Fruit fly (Drosophila melanogaster) whole organism, embryonic: ENCODE data around the gene PIP82.

Experiments
- Atf6 ChIP-seq: fragments of 200-800 bp; sonication (Bioruptor generic); IDR thresholded peaks from 2 replicates; pipeline ENCODE4 v1.3.6; 2022; ENCODE audit warnings: missing biosample characterization, missing genetic modification characterization
- CG10366 ChIP-seq: fragments of 200-800 bp; sonication (Bioruptor generic); IDR thresholded peaks from 2 replicates; pipeline ENCODE4 v1.3.6; 2022; ENCODE audit warnings: missing biosample characterization, missing genetic modification characterization
- CG14667 ChIP-seq: fragments of 200-800 bp; sonication (Bioruptor generic); IDR thresholded peaks from 2 replicates; pipeline ENCODE4 v1.3.6; 2022; ENCODE audit warnings: missing biosample characterization, missing genetic modification characterization
- CG15601 ChIP-seq: fragments of 200-800 bp; sonication (Bioruptor generic); optimal IDR thresholded peaks from 3 replicates; lab custom pipeline; 2019; ENCODE audit warnings: missing biosample characterization, mild to moderate bottlenecking, missing genetic modification characterization, moderate library complexity
- CG16813 ChIP-seq: fragments of 200-800 bp; sonication (Bioruptor generic); IDR thresholded peaks from 3 replicates; pipeline ENCODE4 v1.3.6; 2022; ENCODE audit warnings: missing biosample characterization, missing genetic modification characterization; ENCODE audit not compliant: partially characterized antibody
- CG16815 ChIP-seq: fragments of 200-800 bp; sonication (Bioruptor generic); optimal IDR thresholded peaks from 3 replicates; lab custom pipeline; 2017; ENCODE audit warnings: missing biosample characterization, mild to moderate bottlenecking, missing genetic modification characterization
- CG17328 ChIP-seq: fragments of 200-800 bp; sonication (Bioruptor generic); IDR thresholded peaks from 2 replicates; pipeline ENCODE4 v1.3.6; 2022; ENCODE audit warnings: missing biosample characterization, missing genetic modification characterization
- CG1792 ChIP-seq: fragments of 200-800 bp; sonication (Bioruptor generic); optimal IDR thresholded peaks from 2 replicates; lab custom pipeline; 2016; ENCODE audit warnings: missing biosample characterization, missing genetic modification characterization
- CG18619 ChIP-seq: fragments of 200-800 bp; sonication (Bioruptor generic); optimal IDR thresholded peaks from 3 replicates; lab custom pipeline; 2017; ENCODE audit warnings: missing biosample characterization, mild to moderate bottlenecking, missing genetic modification characterization
- CG2889 ChIP-seq: fragments of 200-800 bp; sonication (Bioruptor generic); IDR thresholded peaks from 3 replicates; pipeline ENCODE4 v1.3.6; 2022; ENCODE audit warnings: missing biosample characterization, missing genetic modification characterization
- CG31224 ChIP-seq: fragments of 200-800 bp; sonication (Bioruptor generic); IDR thresholded peaks from 2 replicates; pipeline ENCODE4 v1.3.6; 2022; ENCODE audit warnings: missing biosample characterization, missing genetic modification characterization
- CG4404 ChIP-seq: fragments of 200-800 bp; sonication (Bioruptor generic); IDR thresholded peaks from 2 replicates; pipeline ENCODE4 v1.3.6; 2022; ENCODE audit warnings: missing biosample characterization, missing genetic modification characterization
- CG4707 ChIP-seq: fragments of 200-800 bp; sonication (Bioruptor generic); optimal IDR thresholded peaks from 2 replicates; lab custom pipeline; 2018; ENCODE audit warnings: missing biosample characterization, mild to moderate bottlenecking, missing genetic modification characterization, moderate library complexity
- CG6272 ChIP-seq: fragments of 200-800 bp; sonication (Bioruptor generic); IDR thresholded peaks from 2 replicates; pipeline ENCODE4 v1.3.6; 2022; ENCODE audit warnings: missing biosample characterization, missing genetic modification characterization
- CG6813 ChIP-seq: fragments of 200-800 bp; sonication (Bioruptor generic); optimal IDR thresholded peaks from 2 replicates; lab custom pipeline; 2017; ENCODE audit warnings: missing biosample characterization, missing genetic modification characterization, mild to moderate bottlenecking, moderate library complexity, missing genetic modification reagents
- CG7963 ChIP-seq: fragments of 200-800 bp; sonication (Bioruptor generic); IDR thresholded peaks from 3 replicates; pipeline ENCODE4 v1.3.6; 2022; ENCODE audit warnings: missing biosample characterization, missing genetic modification characterization; ENCODE audit not compliant: partially characterized antibody
- CG7987 ChIP-seq: fragments of 200-800 bp; sonication (Bioruptor generic); optimal IDR thresholded peaks from 2 replicates; lab custom pipeline; 2018; ENCODE audit warnings: missing biosample characterization, mild to moderate bottlenecking, missing genetic modification characterization, moderate library complexity
- CG8924 ChIP-seq: fragments of 200-800 bp; optimal IDR thresholded peaks from 3 replicates; lab custom pipeline; 2019; ENCODE audit warnings: missing biosample characterization, mild to moderate bottlenecking, missing genetic modification characterization, moderate library complexity
- Dbx ChIP-seq: fragments of 200-800 bp; sonication (Bioruptor generic); IDR thresholded peaks from 3 replicates; pipeline ENCODE4 v1.3.6; 2022; ENCODE audit warnings: missing biosample characterization, missing genetic modification characterization
- E2f2 ChIP-seq: fragments of 200-800 bp; sonication (Bioruptor generic); IDR thresholded peaks from 2 replicates; pipeline ENCODE4 v1.3.6; 2022; ENCODE audit warnings: missing biosample characterization, missing genetic modification characterization
- Ets97D ChIP-seq: fragments of 200-800 bp; sonication (Bioruptor generic); optimal IDR thresholded peaks from 3 replicates; lab custom pipeline; 2016; ENCODE audit warnings: missing biosample characterization, missing genetic modification characterization
- Fer1 ChIP-seq: fragments of 200-800 bp; sonication (Bioruptor generic); optimal IDR thresholded peaks from 2 replicates; lab custom pipeline; 2017; ENCODE audit warnings: missing biosample characterization, mild to moderate bottlenecking, missing genetic modification characterization
- HHEX ChIP-seq: fragments of 200-800 bp; sonication (Bioruptor generic); optimal IDR thresholded peaks from 3 replicates; lab custom pipeline; 2017; ENCODE audit warnings: missing biosample characterization, mild to moderate bottlenecking, missing genetic modification characterization, missing genetic modification reagents
- Mes4 ChIP-seq: fragments of 200-800 bp; sonication (Bioruptor generic); optimal IDR thresholded peaks from 2 replicates; lab custom pipeline; 2016; ENCODE audit warnings: missing biosample characterization, missing genetic modification characterization
- Oli ChIP-seq: fragments of 200-800 bp; sonication (Bioruptor generic); optimal IDR thresholded peaks from 2 replicates; lab custom pipeline; 2018; ENCODE audit warnings: missing biosample characterization, mild to moderate bottlenecking, missing genetic modification characterization, moderate library complexity
- PHDP ChIP-seq: fragments of 200-800 bp; sonication (Bioruptor generic); optimal IDR thresholded peaks from 3 replicates; lab custom pipeline; 2018; ENCODE audit warnings: missing biosample characterization, mild to moderate bottlenecking, missing genetic modification characterization, moderate library complexity
- Spps ChIP-seq: fragments of 200-800 bp; sonication (Bioruptor generic); optimal IDR thresholded peaks from 2 replicates; lab custom pipeline; 2018; ENCODE audit warnings: missing biosample characterization, mild to moderate bottlenecking, missing genetic modification characterization
- Ssrp ChIP-seq: fragments of 200-800 bp; sonication (Bioruptor generic); optimal IDR thresholded peaks from 2 replicates; lab custom pipeline; 2018; ENCODE audit warnings: missing biosample characterization, mild to moderate bottlenecking, missing genetic modification characterization, moderate library complexity
- Tbp ChIP-seq: fragments of >200 bp; optimal IDR thresholded peaks from 2 replicates; lab custom pipeline; 2018; ENCODE audit warnings: missing biosample characterization, missing genetic modification characterization
- aop ChIP-seq: fragments of 200-800 bp; sonication (Bioruptor generic); IDR thresholded peaks from 2 replicates; pipeline ENCODE4 v1.3.6; 2022; ENCODE audit warnings: missing biosample characterization, missing genetic modification characterization
- bcd ChIP-seq: fragments of 200-800 bp; sonication (Bioruptor generic); optimal IDR thresholded peaks from 2 replicates; lab custom pipeline; 2017; ENCODE audit warnings: missing biosample characterization, mild to moderate bottlenecking, missing genetic modification characterization
- cwo ChIP-seq: fragments of 200-800 bp; sonication (Bioruptor generic); optimal IDR thresholded peaks from 3 replicates; lab custom pipeline; 2017; ENCODE audit warnings: missing biosample characterization, missing genetic modification characterization, mild to moderate bottlenecking, moderate library complexity, missing genetic modification reagents
- ems ChIP-seq: fragments of 200-800 bp; sonication (Bioruptor generic); optimal IDR thresholded peaks from 3 replicates; lab custom pipeline; 2016; ENCODE audit warnings: missing biosample characterization, missing genetic modification characterization
- esg ChIP-seq: fragments of 200-800 bp; sonication (Bioruptor generic); conservative IDR thresholded peaks from 2 replicates; pipeline ENCODE4 v1.3.6; 2022; ENCODE audit warnings: missing biosample characterization, missing genetic modification characterization
- fru ChIP-seq: fragments of >200 bp; optimal IDR thresholded peaks from 2 replicates; lab custom pipeline; 2017
- grau ChIP-seq: fragments of 200-800 bp; optimal IDR thresholded peaks from 3 replicates; lab custom pipeline; 2019; ENCODE audit warnings: missing biosample characterization, mild to moderate bottlenecking, missing genetic modification characterization, moderate library complexity
- ham ChIP-seq: fragments of 200-800 bp; sonication (Bioruptor generic); IDR thresholded peaks from 2 replicates; pipeline ENCODE4 v1.3.6; 2022; ENCODE audit warnings: missing biosample characterization, missing genetic modification characterization
- insv ChIP-seq, 2 experiments: fragments of 200-800 bp; sonication (Bioruptor generic); optimal IDR thresholded peaks; 3 replicates each; lab custom pipeline; 2016 to 2018; ENCODE audit warnings: missing biosample characterization in 2 of 2, missing genetic modification characterization in 2 of 2
- jing ChIP-seq: fragments of 200-800 bp; sonication (Bioruptor generic); optimal IDR thresholded peaks from 2 replicates; lab custom pipeline; 2018; ENCODE audit warnings: missing biosample characterization, mild to moderate bottlenecking, missing genetic modification characterization
- lbe ChIP-seq: fragments of 200-800 bp; sonication (Bioruptor generic); optimal IDR thresholded peaks from 2 replicates; lab custom pipeline; 2016; ENCODE audit warnings: missing biosample characterization, mild to moderate bottlenecking, missing genetic modification characterization
- pzg ChIP-seq: fragments of 200-800 bp; sonication (Bioruptor generic); optimal IDR thresholded peaks from 3 replicates; lab custom pipeline; 2018; ENCODE audit warnings: missing biosample characterization, mild to moderate bottlenecking, missing genetic modification characterization, moderate library complexity
- ssp ChIP-seq: fragments of 200-800 bp; sonication (Bioruptor generic); IDR thresholded peaks from 2 replicates; pipeline ENCODE4 v1.3.6; 2022; ENCODE audit warnings: missing biosample characterization, missing genetic modification characterization

The PIP82 gene

DNA sequence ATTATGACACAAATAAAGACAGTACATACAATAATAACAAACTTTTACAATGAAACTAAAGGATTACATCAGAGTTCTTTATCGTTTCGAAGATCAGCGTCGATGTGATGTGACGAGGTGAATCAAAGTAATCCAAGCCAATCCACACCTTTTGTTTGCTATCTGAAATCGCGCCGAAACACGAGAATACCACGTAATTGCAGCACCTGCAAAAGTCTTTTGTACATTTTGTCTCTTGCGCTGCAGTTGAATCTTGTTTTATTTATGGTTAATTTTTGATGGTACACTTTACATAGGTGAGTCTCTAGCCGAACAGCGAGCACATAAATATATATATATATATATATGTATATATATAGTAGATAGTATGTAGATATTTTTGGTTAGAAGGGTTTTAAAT is 44.7 kb downstream of the PIP82 start:
- no peak for TF ChIP-seq CG4404 (GFP tag; lab: Robert Waterston, UW)
- no peak for TF ChIP-seq Tbp
- no peak for TF ChIP-seq CG8924 (tag; lab: Kevin White, UChicago)
- no peak for TF ChIP-seq Spps (tag; lab: Kevin White, UChicago)
- TF ChIP-seq grau (tag; lab: Kevin White, UChicago) = no peak
- TF ChIP-seq cwo (GFP tag; lab: Kevin White, UChicago) = no peak

DNA sequence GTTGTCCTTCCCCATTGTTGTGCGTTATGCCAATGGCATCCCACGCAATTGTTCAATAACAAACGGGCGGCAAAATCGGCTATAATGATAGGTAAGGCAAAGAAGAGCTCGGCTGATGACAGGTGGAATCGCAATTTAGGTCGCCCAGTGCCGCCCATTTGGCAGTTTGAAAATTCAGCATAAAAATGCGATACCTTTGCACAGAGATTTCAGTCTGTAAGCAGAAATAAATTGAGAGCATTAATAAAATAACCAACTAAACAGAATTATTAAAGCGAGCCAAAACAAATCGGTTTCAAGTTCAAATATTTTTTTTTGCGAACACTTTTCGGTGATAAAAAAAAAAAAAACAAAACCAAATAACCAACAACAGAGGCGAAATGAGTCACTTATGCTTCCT is 45.8 kb downstream of the PIP82 start, which contains the start of gene CG33223:
Gene CG33223 (minus strand): TSS at position 215 of the 400 bp plus-strand sequence.
- TF ChIP-seq CG16815 (GFP tag; lab: Kevin White, UChicago) = no peak
- TF ChIP-seq CG7963 (GFP tag; lab: Robert Waterston, UW) = no peak
- TF ChIP-seq HHEX (GFP tag; lab: Kevin White, UChicago) = no peak
- TF ChIP-seq CG18619 (GFP tag; lab: Kevin White, UChicago) = no peak
- TF ChIP-seq bcd (GFP tag; lab: Kevin White, UChicago) = no peak
- TF ChIP-seq esg (GFP tag; lab: Robert Waterston, UW) = no peak
- no peak for TF ChIP-seq Fer1 (GFP tag; lab: Kevin White, UChicago)
- no peak for TF ChIP-seq ems
- no peak for TF ChIP-seq pzg

DNA sequence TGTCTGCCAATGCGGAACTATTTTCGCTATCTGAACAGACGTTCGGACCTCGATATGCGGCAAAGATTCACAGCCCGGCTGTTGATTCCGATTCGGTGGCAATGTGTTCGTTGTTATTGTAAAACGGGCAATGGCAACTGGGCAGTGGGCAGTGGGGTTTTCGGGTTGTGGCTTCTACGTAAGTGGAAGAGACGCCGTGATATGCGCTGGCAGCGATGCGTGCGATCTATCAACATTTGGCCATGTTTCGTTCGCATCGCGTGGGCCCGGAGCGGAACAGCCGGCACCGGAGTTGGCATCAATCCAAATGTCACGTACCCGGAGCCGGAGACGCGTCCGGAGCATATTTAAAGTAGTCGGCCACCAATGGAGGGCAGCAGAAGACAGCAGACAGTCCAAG is 48.0 kb downstream of the PIP82 start, which contains the start of gene Cp38:
Gene Cp38 (plus strand): TSS at position 376 of the 400 bp plus-strand sequence.
- TF ChIP-seq CG14667 (GFP tag; lab: Robert Waterston, UW) (0 out of 2 replicates have a peak, but pooled peaks have one; percentile 5), Atf6 (GFP tag; lab: Robert Waterston, UW) (no peak)

dm6 chrX:8479031-8479568 is 50.4 kb downstream of the PIP82 start, which contains the start of gene Cp36:
Gene Cp36, plus strand, starts transcription at chrX:8479319.
- no peak for TF ChIP-seq ssp (GFP tag; lab: Robert Waterston, UW)
- TF ChIP-seq Ets97D (GFP tag; lab: Kevin White, UChicago) = no peak
- no peak for TF ChIP-seq Oli (tag; lab: Kevin White, UChicago)
- TF ChIP-seq esg (GFP tag; lab: Robert Waterston, UW) = no peak
- TF ChIP-seq fru (lab: Kevin White, UChicago) = no peak
- no peak for TF ChIP-seq CG31224
- no peak for TF ChIP-seq E2f2 (GFP tag; lab: Robert Waterston, UW)
- TF ChIP-seq CG7987 (GFP tag; lab: Kevin White, UChicago) = no peak
- TF ChIP-seq jing (GFP tag; lab: Kevin White, UChicago) = no peak

DNA sequence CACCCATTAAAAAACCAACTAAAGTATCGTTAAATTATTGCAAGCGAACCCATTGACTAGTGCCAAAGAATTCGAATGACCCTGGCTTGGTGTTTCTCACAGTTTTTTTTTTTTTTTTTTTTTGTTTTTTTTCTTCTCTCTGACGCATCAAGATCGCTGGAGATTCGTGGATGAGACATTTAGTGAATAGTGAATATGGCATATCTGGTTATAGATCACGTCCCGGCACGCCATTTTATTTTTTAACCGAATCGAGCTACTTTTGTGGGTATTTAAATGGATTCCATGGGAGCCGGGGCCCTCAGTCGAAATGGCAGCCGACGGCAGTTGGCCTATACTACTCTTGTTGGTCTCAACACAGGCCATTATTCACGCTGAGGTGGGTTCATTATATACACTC is 52.7 kb downstream of the PIP82 start, which contains the start of gene Cp7Fc:
Gene Cp7Fc (plus strand): TSS at position 301 of the 400 bp plus-strand sequence.
- TF ChIP-seq Mes4 (GFP tag; lab: Kevin White, UChicago) = no peak
- no peak for TF ChIP-seq CG10366 (GFP tag; lab: Robert Waterston, UW)
- no peak for TF ChIP-seq ham (GFP tag; lab: Robert Waterston, UW)
- TF ChIP-seq CG4707 = no peak
- no peak for TF ChIP-seq insv (GFP tag; optimal IDR thresholded peaks at IDR 0.05; lab: Kevin White, UChicago)
- TF ChIP-seq Dbx = no peak
- TF ChIP-seq CG17328 = no peak
- TF ChIP-seq CG15601 (tag; lab: Kevin White, UChicago) = no peak
- no peak for TF ChIP-seq CG16813 (GFP tag; lab: Robert Waterston, UW)
- TF ChIP-seq lbe (GFP tag; lab: Kevin White, UChicago) = no peak
- no peak for TF ChIP-seq CG1792 (GFP tag; lab: Kevin White, UChicago)
- TF ChIP-seq aop (GFP tag; lab: Robert Waterston, UW) = no peak
- no peak for TF ChIP-seq CG16815 (GFP tag; lab: Kevin White, UChicago)
- no peak for TF ChIP-seq CG6813 (GFP tag; lab: Kevin White, UChicago)
- TF ChIP-seq PHDP (tag; lab: Kevin White, UChicago) = no peak
- TF ChIP-seq CG14667 (GFP tag; lab: Robert Waterston, UW) = no peak
- no peak for TF ChIP-seq CG6272 (GFP tag; lab: Robert Waterston, UW)
- TF ChIP-seq CG2889 (GFP tag; lab: Robert Waterston, UW) = no peak
- TF ChIP-seq Ssrp = no peak
- TF ChIP-seq, all 482 proteins: peak for 0
